Fruit fly (Drosophila melanogaster): ENCODE data around the gene Hel89B.

The Hel89B gene

DNA sequence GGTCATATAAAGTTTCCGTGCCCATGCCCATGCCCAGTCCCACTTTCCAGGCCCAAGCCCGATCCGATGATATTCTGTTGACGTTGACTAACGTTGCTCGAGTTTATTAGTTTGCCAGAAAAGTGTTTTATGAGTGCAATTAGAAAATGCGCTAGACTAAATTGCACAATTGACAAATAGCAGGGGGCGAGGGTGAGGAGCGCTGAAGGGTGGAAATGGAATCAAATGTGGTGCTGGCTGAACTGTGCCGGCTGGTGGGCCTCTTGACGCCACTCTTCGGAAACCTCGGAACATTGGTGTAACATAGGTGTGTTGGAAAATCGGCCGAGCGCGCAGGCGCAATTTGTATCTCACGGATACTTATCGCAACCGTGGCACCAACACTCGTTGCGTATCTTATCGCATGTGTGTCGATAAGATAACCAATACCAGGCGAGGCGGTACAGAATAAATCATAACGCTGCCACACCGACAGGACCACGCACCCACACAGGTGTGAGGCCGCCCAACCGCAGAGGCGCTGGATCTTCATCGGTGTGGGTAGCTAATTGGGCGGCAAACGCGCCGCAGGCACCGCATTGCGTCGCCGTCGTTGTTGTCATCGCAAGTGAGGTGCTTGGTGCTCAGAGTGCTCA lies 38.7 kb downstream of the Hel89B start (continued):
- TF ChIP-seq nom (GFP tag; optimal IDR thresholded peaks at IDR 0.05) (no peak), Dad (GFP tag; optimal IDR thresholded peaks at IDR 0.05) (no peak), fd64A (GFP tag; optimal IDR thresholded peaks at IDR 0.05) (peak; percentile 34), ab (GFP tag; optimal IDR thresholded peaks at IDR 0.05) (no peak), CG4328 (GFP tag; optimal IDR thresholded peaks at IDR 0.05) (peak; percentile 20), Sry-β (GFP tag; optimal IDR thresholded peaks at IDR 0.05) (no peak), CG7987 (GFP tag; optimal IDR thresholded peaks at IDR 0.05) (peak; percentile 16), CG14050 (GFP tag; IDR thresholded peaks at IDR 0.05) (0 out of 3 replicates have a peak, but pooled peaks have one; percentile 24), MBD-R2 (GFP tag; IDR thresholded peaks at IDR 0.05) (no peak), Tbp (GFP tag; optimal IDR thresholded peaks at IDR 0.05) (no peak), chn (GFP tag; optimal IDR thresholded peaks at IDR 0.05) (no peak), Lim3 (GFP tag; IDR thresholded peaks at IDR 0.05) (no peak), Optix (GFP tag; IDR thresholded peaks at IDR 0.05) (no peak), HLH4C (GFP tag; IDR thresholded peaks at IDR 0.05; ENCODE audit: partially characterized antibody) (no peak), CG16813 (GFP tag; IDR thresholded peaks at IDR 0.05; ENCODE audit: partially characterized antibody) (no peak), sim (GFP tag; IDR thresholded peaks at IDR 0.05) (no peak), Nf-YC (tag; optimal IDR thresholded peaks at IDR 0.05) (peak; percentile 91), hth (optimal IDR thresholded peaks at IDR 0.05) (no peak), Deaf1 (tag; optimal IDR thresholded peaks at IDR 0.05) (peak; percentile 57), pfk (GFP tag; optimal IDR thresholded peaks at IDR 0.05) (no peak), gcm (GFP tag; optimal IDR thresholded peaks at IDR 0.05) (no peak), CG12104 (GFP tag; optimal IDR thresholded peaks at IDR 0.05) (no peak), CG2116 (GFP tag; optimal IDR thresholded peaks at IDR 0.05) (no peak), CG6791 (GFP tag; IDR thresholded peaks at IDR 0.05; ENCODE audit: partially characterized antibody) (no peak), CG8388 (GFP tag; optimal IDR thresholded peaks at IDR 0.05) (no peak), ranshi (GFP tag; IDR thresholded peaks at IDR 0.05) (no peak), CG17361 (GFP tag; IDR thresholded peaks at IDR 0.05) (no peak), CG13894 (tag; optimal IDR thresholded peaks at IDR 0.05) (no peak), CG12942 (GFP tag; optimal IDR thresholded peaks at IDR 0.05) (no peak), CG32532 (GFP tag; IDR thresholded peaks at IDR 0.05) (peak; percentile 13; the same call in 1 of the 2 replicates), tx (GFP tag; optimal IDR thresholded peaks at IDR 0.05) (no peak), sna (GFP tag; IDR thresholded peaks at IDR 0.05; ENCODE audit: partially characterized antibody) (no peak), E2f1 (GFP tag; IDR thresholded peaks at IDR 0.05) (no peak), da (GFP tag; optimal IDR thresholded peaks at IDR 0.05) (no peak), amos (GFP tag; IDR thresholded peaks at IDR 0.05; ENCODE audit: partially characterized antibody) (no peak), Dll (GFP tag; IDR thresholded peaks at IDR 0.05; ENCODE audit: partially characterized antibody) (0 out of 4 replicates have a peak, but pooled peaks have one; percentile 25), CG10565 (GFP tag; optimal IDR thresholded peaks at IDR 0.05) (no peak), ap (GFP tag; IDR thresholded peaks at IDR 0.05) (no peak), so (GFP tag; IDR thresholded peaks at IDR 0.05) (no peak), HmgD (GFP tag; optimal IDR thresholded peaks at IDR 0.05) (no peak), CG1024 (GFP tag; IDR thresholded peaks at IDR 0.05) (no peak), CG18764 (GFP tag; optimal IDR thresholded peaks at IDR 0.05) (no peak), ham (GFP tag; IDR thresholded peaks at IDR 0.05) (no peak), CG1602 (GFP tag; optimal IDR thresholded peaks at IDR 0.05) (no peak), CG10321 (GFP tag; IDR thresholded peaks at IDR 0.05) (no peak), seq (GFP tag; IDR thresholded peaks at IDR 0.05) (no peak), CG4854 (GFP tag; optimal IDR thresholded peaks at IDR 0.05) (no peak), CG14965 (GFP tag; optimal IDR thresholded peaks at IDR 0.05; ENCODE audit: borderline replicate concordance) (no peak), CG10543 (GFP tag; optimal IDR thresholded peaks at IDR 0.05) (peak; percentile 82), en (GFP tag; optimal IDR thresholded peaks at IDR 0.05) (no peak), CG9609 (GFP tag; optimal IDR thresholded peaks at IDR 0.05) (no peak)
